Worm (Caenorhabditis elegans): Measurements from ENCODE around the gene mlt-7.

mlt-7 gene

ce11 chrII:4359219-4359618 lies 33.6 kb upstream of the mlt-7 start:
- TF ChIP-seq chd-7 (tag; optimal IDR thresholded peaks at IDR 0.05) (no peak), egl-18 (GFP tag; IDR thresholded peaks at IDR 0.05) (no peak), bed-2 (GFP tag; IDR thresholded peaks at IDR 0.05) (no peak), lin-35 (GFP tag; optimal IDR thresholded peaks at IDR 0.05) (no peak), ceh-91 (GFP tag; IDR thresholded peaks at IDR 0.05) (no peak), athp-1 (tag; optimal IDR thresholded peaks at IDR 0.05) (no peak), ekl-4 (GFP tag; IDR thresholded peaks at IDR 0.05) (no peak), hlh-12 (tag; optimal IDR thresholded peaks at IDR 0.05) (no peak), him-1 (tag; optimal IDR thresholded peaks at IDR 0.05) (no peak), nhr-179 (tag; optimal IDR thresholded peaks at IDR 0.05) (no peak), sea-2 (GFP tag; IDR thresholded peaks at IDR 0.05) (no peak), ets-4 (GFP tag; optimal IDR thresholded peaks at IDR 0.05) (no peak), ceh-79 (tag; optimal IDR thresholded peaks at IDR 0.05) (no peak), F55B11.4 (tag; optimal IDR thresholded peaks at IDR 0.05; ENCODE audit: borderline replicate concordance, insufficient read depth) (no peak), madf-8 (GFP tag; conservative IDR thresholded peaks at IDR 0.05) (no peak)

- TF ChIP-seq B0261.1 (tag; optimal IDR thresholded peaks at IDR 0.05) = no peak
- peak; percentile 72 for TF ChIP-seq hmg-1.2 (GFP tag; IDR thresholded peaks at IDR 0.05)
- no peak for TF ChIP-seq lag-1 (GFP tag; IDR thresholded peaks at IDR 0.05)
- TF ChIP-seq F52B5.7 (tag; optimal IDR thresholded peaks at IDR 0.05) = no peak
Measured at ce11 chrII:4362088-4362487, 30.7 kb upstream of the mlt-7 start.

- TF ChIP-seq dpl-1 (GFP tag; optimal IDR thresholded peaks at IDR 0.05) (no peak), lin-54 (GFP tag; optimal IDR thresholded peaks at IDR 0.05) (no peak), ama-1 (optimal IDR thresholded peaks at IDR 0.05) (no peak), ama-1 (GFP tag; optimal IDR thresholded peaks at IDR 0.05) (no peak), ztf-18 (tag; optimal IDR thresholded peaks at IDR 0.05) (no peak), lsy-27 (tag; optimal IDR thresholded peaks at IDR 0.05; ENCODE audit: borderline replicate concordance, insufficient read depth) (no peak)
Measured at ce11 chrII:4367923-4368322, 24.9 kb upstream of the mlt-7 start, which contains the start of gene try-9. TSS of gene try-9 (plus strand) at chrII:4368223.

- TF ChIP-seq nhr-90 (tag; optimal IDR thresholded peaks at IDR 0.05) (no peak), B0261.1 (tag; optimal IDR thresholded peaks at IDR 0.05) (no peak), atf-7 (tag; optimal IDR thresholded peaks at IDR 0.05) (no peak)
Measured at ce11 chrII:4369715-4370114, 23.1 kb upstream of the mlt-7 start.

ce11 chrII:4370842-4371241 lies 22.0 kb upstream of the mlt-7 start:
- TF ChIP-seq athp-1 (tag; optimal IDR thresholded peaks at IDR 0.05) (no peak), ztf-6 (GFP tag; IDR thresholded peaks at IDR 0.05) (no peak), B0019.2 (GFP tag; conservative IDR thresholded peaks at IDR 0.05) (no peak), die-1 (tag; optimal IDR thresholded peaks at IDR 0.05) (no peak), mes-4 (tag; optimal IDR thresholded peaks at IDR 0.05) (no peak), rcor-1 (GFP tag; IDR thresholded peaks at IDR 0.05) (no peak), dox-1 (GFP tag; IDR thresholded peaks at IDR 0.05) (no peak), nhr-90 (tag; optimal IDR thresholded peaks at IDR 0.05) (no peak), ztf-18 (tag; optimal IDR thresholded peaks at IDR 0.05) (no peak), rec-8 (tag; optimal IDR thresholded peaks at IDR 0.05) (no peak), efl-1 (GFP tag; optimal IDR thresholded peaks at IDR 0.05) (no peak), lin-40 (tag; optimal IDR thresholded peaks at IDR 0.05) (no peak), madf-3 (GFP tag; IDR thresholded peaks at IDR 0.05) (no peak), cebp-2 (GFP tag; IDR thresholded peaks at IDR 0.05) (no peak), ama-1 (optimal IDR thresholded peaks at IDR 0.05) (no peak), ama-1 (GFP tag; optimal IDR thresholded peaks at IDR 0.05) (no peak), madf-10 (tag; optimal IDR thresholded peaks at IDR 0.05) (no peak), sptf-2 (GFP tag; optimal IDR thresholded peaks at IDR 0.05) (no peak)

Data from whole organism, young adult.